Fruit fly (Drosophila melanogaster) whole organism, prepupa: Measurements from ENCODE around the gene CG46512.
"Not testable (repeated sequence)": the region's sequence is repeated elsewhere in the genome, so short reads cannot be mapped to it uniquely, and the experiment has no call there.

Experiments
- Blimp-1 ChIP-seq: fragments of 200-800 bp; sonication (Bioruptor generic); optimal IDR thresholded peaks from 3 replicates; lab custom pipeline; 2017; ENCODE audit warnings: missing biosample characterization, missing genetic modification characterization, mild to moderate bottlenecking, moderate library complexity, missing genetic modification reagents
- CG11294 ChIP-seq: fragments of 200-800 bp; sonication (Bioruptor generic); IDR thresholded peaks from 2 replicates; pipeline ENCODE4 v1.3.6; 2022; ENCODE audit warnings: missing biosample characterization, missing genetic modification characterization
- CG11902 ChIP-seq: fragments of 200-800 bp; sonication (Bioruptor generic); optimal IDR thresholded peaks from 3 replicates; lab custom pipeline; 2016; ENCODE audit warnings: missing biosample characterization, missing genetic modification characterization
- CG3032 ChIP-seq: fragments of 200-800 bp; optimal IDR thresholded peaks from 2 replicates; lab custom pipeline; 2019; ENCODE audit warnings: missing biosample characterization, mild to moderate bottlenecking, missing genetic modification characterization, moderate library complexity
- CG3919 ChIP-seq: fragments of 200-800 bp; sonication (Bioruptor generic); optimal IDR thresholded peaks from 3 replicates; lab custom pipeline; 2016; ENCODE audit warnings: missing biosample characterization, missing genetic modification characterization
- CG4318 ChIP-seq: fragments of 200-800 bp; sonication (Bioruptor generic); optimal IDR thresholded peaks from 3 replicates; lab custom pipeline; 2017; ENCODE audit warnings: missing biosample characterization, mild to moderate bottlenecking, missing genetic modification characterization
- CG6276 ChIP-seq: fragments of 200-800 bp; sonication (Bioruptor generic); optimal IDR thresholded peaks from 2 replicates; lab custom pipeline; 2017; ENCODE audit warnings: missing biosample characterization, mild to moderate bottlenecking, missing genetic modification characterization
- CG6854 ChIP-seq: fragments of 200-800 bp; sonication (Bioruptor generic); optimal IDR thresholded peaks from 2 replicates; lab custom pipeline; 2017; ENCODE audit warnings: missing biosample characterization, mild to moderate bottlenecking, missing genetic modification characterization
- CG7368 ChIP-seq: fragments of 200-800 bp; sonication (Bioruptor generic); optimal IDR thresholded peaks from 3 replicates; lab custom pipeline; 2016; ENCODE audit warnings: missing biosample characterization, missing genetic modification characterization
- CG8319 ChIP-seq: fragments of 200-800 bp; sonication (Bioruptor generic); optimal IDR thresholded peaks from 3 replicates; lab custom pipeline; 2016; ENCODE audit warnings: missing biosample characterization, missing genetic modification characterization
- Ets21C ChIP-seq: fragments of 200-800 bp; sonication (Bioruptor generic); optimal IDR thresholded peaks from 3 replicates; lab custom pipeline; 2016; ENCODE audit warnings: missing biosample characterization, missing genetic modification characterization
- Hr38 ChIP-seq: sonication (Bioruptor generic); optimal IDR thresholded peaks from 2 replicates; lab custom pipeline; 2016; ENCODE audit warnings: missing biosample characterization, missing genetic modification characterization
- Hr39 ChIP-seq: fragments of 200-800 bp; sonication (Bioruptor generic); optimal IDR thresholded peaks from 2 replicates; lab custom pipeline; 2016; ENCODE audit warnings: missing biosample characterization, missing genetic modification characterization
- Met ChIP-seq: fragments of 200-800 bp; sonication (Bioruptor generic); optimal IDR thresholded peaks from 3 replicates; lab custom pipeline; 2016; ENCODE audit warnings: missing biosample characterization, missing genetic modification characterization
- Smox ChIP-seq: fragments of 200-800 bp; sonication (Bioruptor generic); optimal IDR thresholded peaks from 3 replicates; lab custom pipeline; 2016; ENCODE audit warnings: missing biosample characterization, missing genetic modification characterization
- cyc ChIP-seq: fragments of 200-800 bp; sonication (Bioruptor generic); optimal IDR thresholded peaks from 3 replicates; lab custom pipeline; 2016; ENCODE audit warnings: missing biosample characterization, missing genetic modification characterization
- dac ChIP-seq: fragments of 200-800 bp; sonication (Bioruptor generic); optimal IDR thresholded peaks from 2 replicates; lab custom pipeline; 2017; ENCODE audit warnings: missing biosample characterization, mild to moderate bottlenecking, missing genetic modification characterization
- dsx ChIP-seq: fragments of 200-800 bp; optimal IDR thresholded peaks from 3 replicates; lab custom pipeline; 2019; ENCODE audit warnings: missing biosample characterization, mild to moderate bottlenecking, missing genetic modification characterization, moderate library complexity; ENCODE audit not compliant: poor library complexity, severe bottlenecking
- net ChIP-seq: fragments of 200-800 bp; sonication (Bioruptor generic); optimal IDR thresholded peaks from 3 replicates; lab custom pipeline; 2016; ENCODE audit warnings: missing biosample characterization, missing genetic modification characterization
- spab ChIP-seq: fragments of 200-800 bp; sonication (Bioruptor generic); optimal IDR thresholded peaks from 2 replicates; lab custom pipeline; 2017; ENCODE audit warnings: missing biosample characterization, mild to moderate bottlenecking, missing genetic modification characterization, missing genetic modification reagents
- ss ChIP-seq, 2 experiments: fragments of 200-800 bp; sonication (Bioruptor generic); optimal IDR thresholded peaks; 2 replicates in 1 of 2; 3 replicates in 1 of 2; lab custom pipeline; 2017 to 2018; ENCODE audit warnings: mild to moderate bottlenecking in 2 of 2, missing biosample characterization in 2 of 2, missing genetic modification characterization in 2 of 2, moderate library complexity in 1 of 2

CG46512 gene

dm6 chrX:22182193-22182592, 5.0 kb upstream of the CG46512 start, which contains the start of gene CG46511:
Gene CG46511 (plus strand): TSS chrX:22182493.
- TF ChIP-seq CG6854; Smox; CG3032 (tag; lab: Kevin White, UChicago): not testable (repeated sequence)

dm6 chrX:22191973-22192372, 4.8 kb downstream of the CG46512 start, which contains the start of gene CG46513:
Gene CG46513 (plus strand): TSS chrX:22192273.
- TF ChIP-seq cyc; Met (GFP tag; lab: Kevin White, UChicago); dac: not testable (repeated sequence)

- not testable (repeated sequence) for TF ChIP-seq Hr38 (GFP tag; lab: Kevin White, UChicago); Hr39; net
Observed at dm6 chrX:22196874-22197273, 9.7 kb downstream of the CG46512 start, which contains the start of gene CG46514. Gene CG46514 (plus strand): TSS chrX:22197174.

dm6 chrX:22201883-22202282, 14.7 kb downstream of the CG46512 start, which contains the start of gene CG46515:
Gene CG46515 (plus strand): TSS chrX:22202183.
- not testable (repeated sequence) for TF ChIP-seq Hr38 (GFP tag; lab: Kevin White, UChicago); CG11902; CG6854

- TF ChIP-seq Blimp-1 (GFP tag; lab: Kevin White, UChicago); Hr38 (GFP tag; lab: Kevin White, UChicago); CG11294 (GFP tag; lab: Robert Waterston, UW): not testable (repeated sequence)
Observed at dm6 chrX:22212028-22212427, 24.9 kb downstream of the CG46512 start, which contains the start of gene CG46516. Gene CG46516 (plus strand): TSS chrX:22212328.

- not testable (repeated sequence) for TF ChIP-seq CG8319, Ets21C, Met (GFP tag; lab: Kevin White, UChicago)
Observed at dm6 chrX:22217079-22217478, 29.9 kb downstream of the CG46512 start, which contains the start of gene CG46517. Gene CG46517 (plus strand): TSS chrX:22217379.

- TF ChIP-seq CG7368; CG3919 (GFP tag; lab: Kevin White, UChicago); CG3032 (tag; lab: Kevin White, UChicago): not testable (repeated sequence)
- TF ChIP-seq, all 60 proteins: peak for 0; not testable (repeated sequence) for 60
Observed at dm6 chrX:22226273-22226672, 39.1 kb downstream of the CG46512 start, which contains the start of gene CG46518. Gene CG46518 (plus strand): TSS chrX:22226573.

- not testable (repeated sequence) for TF ChIP-seq ss (GFP tag; optimal IDR thresholded peaks at IDR 0.05; lab: Kevin White, UChicago); dsx (GFP tag; lab: Kevin White, UChicago); CG4318
Observed at dm6 chrX:22231270-22231669, 44.1 kb downstream of the CG46512 start, which contains the start of gene CG46519. Gene CG46519 (plus strand): TSS chrX:22231570.

dm6 chrX:22236265-22236664, 49.1 kb downstream of the CG46512 start, which contains the start of gene CG46520:
Gene CG46520 (plus strand): TSS chrX:22236565.
- TF ChIP-seq spab (GFP tag; lab: Kevin White, UChicago); CG6276; Hr39: not testable (repeated sequence)
